Fruit fly (Drosophila melanogaster) whole organism, adult: ENCODE measurements around the gene CG31145.
A peak's percentile ranks its signal among the peaks of the same experiment; 100 is the strongest.

Experiments used
- CG11617 ChIP-seq: fragments of 200-800 bp; sonication (Bioruptor generic); optimal IDR thresholded peaks from 2 replicates; lab custom pipeline; 2017; ENCODE audit warnings: mild to moderate bottlenecking, missing biosample characterization, missing genetic modification reagents, missing genetic modification characterization
- CG12768 ChIP-seq: fragments of 200-800 bp; sonication (Bioruptor generic); optimal IDR thresholded peaks from 2 replicates; lab custom pipeline; 2017; ENCODE audit warnings: missing biosample characterization, missing genetic modification characterization, mild to moderate bottlenecking, moderate library complexity, missing genetic modification reagents
- CG14711 ChIP-seq: fragments of 200-800 bp; sonication (Bioruptor generic); optimal IDR thresholded peaks from 2 replicates; lab custom pipeline; 2018; ENCODE audit warnings: missing biosample characterization, mild to moderate bottlenecking, missing genetic modification characterization, moderate library complexity
- CG1620 ChIP-seq: fragments of 200-800 bp; sonication (Bioruptor generic); optimal IDR thresholded peaks from 2 replicates; lab custom pipeline; 2016; ENCODE audit warnings: missing biosample characterization, missing genetic modification characterization
- CG33017 ChIP-seq: fragments of 200-800 bp; sonication (Bioruptor generic); optimal IDR thresholded peaks from 2 replicates; lab custom pipeline; 2018; ENCODE audit warnings: missing biosample characterization, mild to moderate bottlenecking, missing genetic modification characterization, moderate library complexity
- CG5204 ChIP-seq: fragments of 200-800 bp; sonication (Bioruptor generic); optimal IDR thresholded peaks from 2 replicates; lab custom pipeline; 2016; ENCODE audit warnings: missing biosample characterization, missing genetic modification characterization
- CG7045 ChIP-seq: fragments of 200-800 bp; sonication (Bioruptor generic); optimal IDR thresholded peaks from 2 replicates; lab custom pipeline; 2017; ENCODE audit warnings: missing biosample characterization, mild to moderate bottlenecking, missing genetic modification characterization
- CG7101 ChIP-seq: fragments of 200-800 bp; sonication (Bioruptor generic); optimal IDR thresholded peaks from 2 replicates; lab custom pipeline; 2018; ENCODE audit warnings: missing biosample characterization, mild to moderate bottlenecking, missing genetic modification characterization, moderate library complexity
- Clk ChIP-seq: fragments of 200-800 bp; sonication (Bioruptor generic); optimal IDR thresholded peaks from 2 replicates; lab custom pipeline; 2017; ENCODE audit warnings: missing biosample characterization, missing genetic modification characterization
- Crg-1 ChIP-seq: fragments of 200-800 bp; sonication (Bioruptor generic); optimal IDR thresholded peaks from 2 replicates; lab custom pipeline; 2016; ENCODE audit warnings: missing biosample characterization, missing genetic modification characterization
- Hr96 ChIP-seq: fragments of 200-800 bp; sonication (Bioruptor generic); optimal IDR thresholded peaks from 2 replicates; lab custom pipeline; 2016; ENCODE audit warnings: missing biosample characterization, missing genetic modification characterization
- Mnt ChIP-seq: fragments of 200-800 bp; sonication (Bioruptor generic); optimal IDR thresholded peaks from 2 replicates; lab custom pipeline; 2016; ENCODE audit warnings: missing biosample characterization, mild to moderate bottlenecking, missing genetic modification characterization
- bab1 ChIP-seq: fragments of 200-800 bp; sonication (Bioruptor generic); optimal IDR thresholded peaks from 3 replicates; lab custom pipeline; 2019; ENCODE audit warnings: missing biosample characterization, mild to moderate bottlenecking, missing genetic modification characterization, moderate library complexity
- cic ChIP-seq: fragments of 200-800 bp; sonication (Bioruptor generic); optimal IDR thresholded peaks from 2 replicates; lab custom pipeline; 2017; ENCODE audit warnings: missing biosample characterization, mild to moderate bottlenecking, missing genetic modification characterization, moderate library complexity
- cnc ChIP-seq, 2 experiments: fragments of >200 bp; optimal IDR thresholded peaks; 2 replicates each; lab custom pipeline; 2017
- kay ChIP-seq: fragments of 200-800 bp; sonication (Bioruptor generic); peaks from one replicate; lab custom pipeline; 2016; ENCODE audit warnings: missing biosample characterization, missing genetic modification characterization, borderline replicate concordance
- ovo ChIP-seq: fragments of 200-800 bp; sonication (Bioruptor generic); optimal IDR thresholded peaks from 2 replicates; lab custom pipeline; 2016; ENCODE audit warnings: missing biosample characterization, missing genetic modification characterization
- pad ChIP-seq: fragments of 200-800 bp; sonication (Bioruptor generic); optimal IDR thresholded peaks from 3 replicates; lab custom pipeline; 2017; ENCODE audit warnings: missing biosample characterization, missing genetic modification characterization, mild to moderate bottlenecking, moderate library complexity, missing genetic modification reagents
- tj ChIP-seq: fragments of 200-800 bp; sonication (Bioruptor generic); optimal IDR thresholded peaks from 3 replicates; lab custom pipeline; 2017; ENCODE audit warnings: missing biosample characterization, mild to moderate bottlenecking, missing genetic modification characterization, moderate library complexity
- toe ChIP-seq: fragments of 200-800 bp; sonication (Bioruptor generic); optimal IDR thresholded peaks from 2 replicates; lab custom pipeline; 2016; ENCODE audit warnings: missing biosample characterization, missing genetic modification characterization

Gene CG31145

DNA sequence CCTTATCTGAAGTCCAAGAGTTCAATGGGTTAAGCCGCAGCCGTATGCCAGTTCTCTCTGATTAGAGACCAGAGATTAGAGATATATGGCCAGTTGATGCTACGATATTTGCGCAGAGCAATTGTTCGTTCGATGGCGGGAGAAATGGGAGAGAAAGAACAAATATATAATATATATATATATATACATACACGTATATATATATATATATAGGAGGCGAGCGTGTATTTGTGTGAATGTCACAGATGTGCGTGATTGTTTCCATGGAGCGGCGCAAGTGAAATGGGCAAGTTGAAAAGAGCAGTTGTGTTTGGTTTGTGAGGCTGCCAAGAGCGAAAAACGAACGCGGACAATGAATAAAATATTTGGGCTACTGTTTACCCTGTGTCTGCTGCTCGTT, 7.6 kb upstream of the CG31145 start, which contains the start of gene GILT3:
Gene GILT3 (plus strand): TSS at position 301 of the 400 bp plus-strand sequence.
- TF ChIP-seq toe (GFP tag; lab: Kevin White, UChicago) (no peak), cnc (optimal IDR thresholded peaks at IDR 0.05; lab: Kevin White, UChicago) (no peak), CG1620 (GFP tag; lab: Kevin White, UChicago) (no peak), bab1 (GFP tag; lab: Kevin White, UChicago) (no peak), Mnt (GFP tag; lab: Kevin White, UChicago) (no peak), cic (GFP tag; lab: Kevin White, UChicago) (no peak), CG7101 (tag; lab: Kevin White, UChicago) (no peak), Hr96 (GFP tag; lab: Kevin White, UChicago) (no peak), pad (no peak), CG33017 (tag; lab: Kevin White, UChicago) (no peak), Crg-1 (GFP tag; lab: Kevin White, UChicago) (no peak), CG11617 (GFP tag; lab: Kevin White, UChicago) (no peak), tj (GFP tag; lab: Kevin White, UChicago) (no peak), CG7045 (no peak), CG12768 (GFP tag; lab: Kevin White, UChicago) (no peak), ovo (GFP tag; lab: Kevin White, UChicago) (no peak), Clk (GFP tag; lab: Kevin White, UChicago) (no peak)

DNA sequence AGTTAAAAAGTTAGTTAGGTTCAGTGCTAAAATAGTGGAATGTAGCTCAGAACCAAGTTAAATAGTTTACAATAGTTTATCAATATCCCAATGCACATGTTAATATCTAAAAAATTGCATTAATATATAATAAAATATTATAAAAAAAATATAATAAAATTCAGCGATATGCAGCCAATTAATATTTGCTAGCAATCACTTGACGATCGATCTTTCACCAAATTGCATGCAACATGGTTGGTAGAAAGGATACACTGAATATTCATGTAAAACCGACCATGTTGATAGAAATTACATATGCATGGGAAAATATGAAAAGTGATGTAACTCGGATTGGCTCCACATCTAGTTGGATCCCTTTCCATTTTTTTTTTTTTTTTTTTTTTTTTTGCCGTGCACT, 6.2 kb upstream of the CG31145 start:
- peak; percentile 9 for TF ChIP-seq kay (GFP tag; lab: Kevin White, UChicago)
- TF ChIP-seq CG1620 (GFP tag; lab: Kevin White, UChicago) = no peak

- TF ChIP-seq CG11617 (GFP tag; lab: Kevin White, UChicago) (no peak), Hr96 (GFP tag; lab: Kevin White, UChicago) (no peak)
These were observed 4.9 kb upstream of the CG31145 start for dm6 chr3R:23674369-23674768.

DNA sequence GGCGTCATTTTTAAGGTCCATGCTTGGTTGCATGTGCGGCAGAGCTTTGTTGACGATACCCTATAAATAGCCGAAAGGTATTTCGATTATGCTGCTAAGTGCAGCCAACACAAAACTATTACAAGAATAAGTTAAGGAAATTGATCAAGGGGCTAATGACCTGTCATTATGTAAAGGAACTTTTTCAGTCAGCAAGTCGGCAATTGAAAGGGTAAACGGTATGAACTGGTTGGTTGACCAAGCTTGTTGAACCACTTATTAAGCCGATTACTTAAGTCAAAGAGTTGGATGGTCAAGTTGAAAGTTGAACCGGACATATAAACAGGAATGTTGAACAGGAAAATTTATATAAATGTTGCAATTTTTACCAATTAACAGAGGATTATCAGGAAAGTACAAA, 3.6 kb upstream of the CG31145 start:
- no peak for TF ChIP-seq CG14711 (tag; lab: Kevin White, UChicago)
- no peak for TF ChIP-seq cnc (optimal IDR thresholded peaks at IDR 0.05; lab: Kevin White, UChicago)
- TF ChIP-seq CG7101 (tag; lab: Kevin White, UChicago) = no peak
- TF ChIP-seq tj (GFP tag; lab: Kevin White, UChicago) = no peak

dm6 chr3R:23668583-23668982, 876 bp downstream of the CG31145 start:
- TF ChIP-seq tj (GFP tag; lab: Kevin White, UChicago) (no peak), pad (no peak), cnc (optimal IDR thresholded peaks at IDR 0.05; lab: Kevin White, UChicago) (no peak), CG33017 (tag; lab: Kevin White, UChicago) (no peak), cic (GFP tag; lab: Kevin White, UChicago) (no peak), Clk (GFP tag; lab: Kevin White, UChicago) (no peak), Mnt (GFP tag; lab: Kevin White, UChicago) (no peak)

DNA sequence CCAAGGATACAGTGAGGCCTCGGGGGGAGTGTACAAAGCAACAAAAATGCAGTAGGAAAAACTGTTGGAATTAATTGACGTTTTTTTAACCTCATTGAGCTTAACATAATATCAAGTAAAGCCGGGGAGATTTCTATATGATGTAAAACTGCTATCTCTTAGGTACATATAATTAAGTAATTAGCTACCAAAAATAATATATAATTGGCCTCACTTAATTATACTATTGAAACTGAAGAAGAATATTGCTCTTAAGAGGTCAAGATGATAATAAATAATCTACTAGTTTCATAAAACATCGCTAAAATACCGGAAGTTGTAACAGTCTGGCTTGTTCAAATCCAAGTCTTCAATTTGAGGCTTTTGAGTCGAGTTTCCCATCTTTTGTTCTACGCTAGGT, 2.0 kb downstream of the CG31145 start:
- TF ChIP-seq CG7045 (peak; percentile 42), CG12768 (GFP tag; lab: Kevin White, UChicago) (peak; percentile 39), CG11617 (GFP tag; lab: Kevin White, UChicago) (no peak), CG5204 (peak; percentile 19), bab1 (GFP tag; lab: Kevin White, UChicago) (no peak)

DNA sequence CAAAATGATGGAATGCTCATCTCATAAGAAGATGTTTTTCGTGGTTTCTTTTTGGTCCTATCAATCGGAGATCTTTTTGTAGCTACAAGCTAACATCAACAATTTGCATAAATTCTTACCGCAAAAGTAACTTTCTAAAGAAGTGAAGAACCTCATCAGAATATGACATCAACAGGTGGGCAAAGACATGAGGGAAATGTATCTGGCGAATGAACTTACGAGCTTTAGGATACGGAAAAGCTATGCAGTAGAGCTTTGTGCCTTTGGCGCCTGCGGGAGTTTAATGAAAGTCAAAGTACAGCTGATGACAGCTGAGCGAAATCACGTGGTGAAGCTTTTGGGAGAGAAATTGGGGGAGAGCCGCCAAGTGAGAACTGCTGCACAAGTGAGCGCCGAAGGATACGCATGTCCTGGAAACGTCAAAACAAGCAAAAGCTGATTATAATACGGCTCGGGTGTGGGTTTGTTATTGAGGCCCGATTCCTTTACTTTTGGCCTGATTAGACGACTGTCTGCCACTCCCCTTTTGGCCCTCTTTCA, 2.7 kb downstream of the CG31145 start:
- TF ChIP-seq cnc (optimal IDR thresholded peaks at IDR 0.05; lab: Kevin White, UChicago) = no peak
- TF ChIP-seq CG5204 = no peak
- no peak for TF ChIP-seq Hr96 (GFP tag; lab: Kevin White, UChicago)
- no peak for TF ChIP-seq Mnt (GFP tag; lab: Kevin White, UChicago)
- TF ChIP-seq CG1620 (GFP tag; lab: Kevin White, UChicago) = no peak
- no peak for TF ChIP-seq Crg-1 (GFP tag; lab: Kevin White, UChicago)
- TF ChIP-seq Clk (GFP tag; lab: Kevin White, UChicago) = no peak
- no peak for TF ChIP-seq cic (GFP tag; lab: Kevin White, UChicago)
- TF ChIP-seq tj (GFP tag; lab: Kevin White, UChicago) = no peak
- no peak for TF ChIP-seq kay (GFP tag; lab: Kevin White, UChicago)
- TF ChIP-seq pad = no peak
- TF ChIP-seq CG7045 = no peak

DNA sequence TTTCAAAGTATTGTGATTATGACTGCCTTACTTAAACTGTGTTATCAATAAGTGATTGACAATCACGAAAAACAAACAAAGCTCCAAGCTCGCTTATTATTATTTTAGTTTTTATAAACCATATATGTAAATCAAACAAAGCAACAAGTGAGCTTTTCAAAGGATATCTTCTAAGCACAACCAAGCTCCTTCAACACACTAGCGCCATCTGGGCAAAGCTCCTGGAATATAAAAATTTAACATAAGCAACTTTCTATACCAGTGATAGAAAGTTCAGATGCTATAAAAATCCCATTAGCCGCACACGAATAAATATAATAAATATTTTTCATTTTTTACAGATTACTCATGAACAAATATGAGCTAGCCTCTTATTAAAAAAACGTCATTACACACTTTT, 5.0 kb downstream of the CG31145 start:
- TF ChIP-seq tj (GFP tag; lab: Kevin White, UChicago) (peak; percentile 20), kay (GFP tag; lab: Kevin White, UChicago) (peak; percentile 77), CG33017 (tag; lab: Kevin White, UChicago) (no peak)
